Fruit fly (Drosophila melanogaster) whole organism, prepupa: ENCODE results near the gene BG642312.

Source experiments
- Blimp-1 ChIP-seq: fragments of 200-800 bp; sonication (Bioruptor generic); optimal IDR thresholded peaks from 3 replicates; lab custom pipeline; 2017; ENCODE audit warnings: missing biosample characterization, missing genetic modification characterization, mild to moderate bottlenecking, moderate library complexity, missing genetic modification reagents
- CG10631 ChIP-seq: fragments of 200-800 bp; sonication (Bioruptor generic); optimal IDR thresholded peaks from 2 replicates; lab custom pipeline; 2016; ENCODE audit warnings: missing biosample characterization, missing genetic modification characterization
- CG10669 ChIP-seq: fragments of 200-800 bp; sonication (Bioruptor generic); optimal IDR thresholded peaks from 3 replicates; lab custom pipeline; 2018; ENCODE audit warnings: missing biosample characterization, mild to moderate bottlenecking, missing genetic modification characterization, moderate library complexity
- CG11902 ChIP-seq: fragments of 200-800 bp; sonication (Bioruptor generic); optimal IDR thresholded peaks from 3 replicates; lab custom pipeline; 2016; ENCODE audit warnings: missing biosample characterization, missing genetic modification characterization
- CG15336 ChIP-seq: fragments of 200-800 bp; sonication (Bioruptor generic); IDR thresholded peaks from 2 replicates; pipeline ENCODE4 v1.3.6; 2022; ENCODE audit warnings: missing biosample characterization, missing genetic modification characterization
- CG1621 ChIP-seq: fragments of 200-800 bp; sonication (Bioruptor generic); optimal IDR thresholded peaks from 3 replicates; lab custom pipeline; 2018; ENCODE audit warnings: missing biosample characterization, mild to moderate bottlenecking, missing genetic modification characterization
- CG16779 ChIP-seq: fragments of 200-800 bp; sonication (Bioruptor generic); optimal IDR thresholded peaks from 3 replicates; lab custom pipeline; 2017; ENCODE audit warnings: missing biosample characterization, mild to moderate bottlenecking, missing genetic modification characterization
- CG31627 ChIP-seq: fragments of 200-800 bp; sonication (Bioruptor generic); optimal IDR thresholded peaks from 3 replicates; lab custom pipeline; 2016; ENCODE audit warnings: missing biosample characterization, missing genetic modification characterization
- CG32006 ChIP-seq: fragments of 200-800 bp; sonication (Bioruptor generic); optimal IDR thresholded peaks from 3 replicates; lab custom pipeline; 2017; ENCODE audit warnings: missing biosample characterization, mild to moderate bottlenecking, missing genetic modification characterization
- CG3919 ChIP-seq: fragments of 200-800 bp; sonication (Bioruptor generic); optimal IDR thresholded peaks from 3 replicates; lab custom pipeline; 2016; ENCODE audit warnings: missing biosample characterization, missing genetic modification characterization
- CG4318 ChIP-seq: fragments of 200-800 bp; sonication (Bioruptor generic); optimal IDR thresholded peaks from 3 replicates; lab custom pipeline; 2017; ENCODE audit warnings: missing biosample characterization, mild to moderate bottlenecking, missing genetic modification characterization
- CG6163 ChIP-seq: fragments of 200-800 bp; sonication (Bioruptor generic); IDR thresholded peaks from 3 replicates; pipeline ENCODE4 v1.3.6; 2022; ENCODE audit warnings: missing biosample characterization, missing genetic modification characterization
- CG6276 ChIP-seq: fragments of 200-800 bp; sonication (Bioruptor generic); optimal IDR thresholded peaks from 2 replicates; lab custom pipeline; 2017; ENCODE audit warnings: missing biosample characterization, mild to moderate bottlenecking, missing genetic modification characterization
- CG6808 ChIP-seq: fragments of 200-800 bp; sonication (Bioruptor generic); optimal IDR thresholded peaks from 3 replicates; lab custom pipeline; 2017; ENCODE audit warnings: missing biosample characterization, missing genetic modification characterization, mild to moderate bottlenecking, moderate library complexity, missing genetic modification reagents
- CG6854 ChIP-seq: fragments of 200-800 bp; sonication (Bioruptor generic); optimal IDR thresholded peaks from 2 replicates; lab custom pipeline; 2017; ENCODE audit warnings: missing biosample characterization, mild to moderate bottlenecking, missing genetic modification characterization
- CG7368 ChIP-seq: fragments of 200-800 bp; sonication (Bioruptor generic); optimal IDR thresholded peaks from 3 replicates; lab custom pipeline; 2016; ENCODE audit warnings: missing biosample characterization, missing genetic modification characterization
- CG8119 ChIP-seq: fragments of 200-800 bp; sonication (Bioruptor generic); IDR thresholded peaks from 3 replicates; pipeline ENCODE4 v1.3.6; 2022; ENCODE audit warnings: missing biosample characterization, missing genetic modification characterization
- CG8319 ChIP-seq: fragments of 200-800 bp; sonication (Bioruptor generic); optimal IDR thresholded peaks from 3 replicates; lab custom pipeline; 2016; ENCODE audit warnings: missing biosample characterization, missing genetic modification characterization
- CG8632 ChIP-seq: fragments of 200-800 bp; sonication (Bioruptor generic); optimal IDR thresholded peaks from 3 replicates; lab custom pipeline; 2016; ENCODE audit warnings: missing biosample characterization, missing genetic modification characterization
- CG9139 ChIP-seq: fragments of 200-800 bp; sonication (Bioruptor generic); optimal IDR thresholded peaks from 3 replicates; lab custom pipeline; 2017; ENCODE audit warnings: missing biosample characterization, mild to moderate bottlenecking, missing genetic modification characterization
- Eip75B ChIP-seq: fragments of 200-800 bp; sonication (Bioruptor generic); optimal IDR thresholded peaks from 3 replicates; lab custom pipeline; 2016; ENCODE audit warnings: missing biosample characterization, missing genetic modification characterization
- Eip78C ChIP-seq: fragments of 200-800 bp; sonication (Bioruptor generic); peaks from one replicate; lab custom pipeline; 2016; ENCODE audit warnings: missing biosample characterization, missing genetic modification characterization
- Eip93F ChIP-seq: fragments of 200-800 bp; sonication (Bioruptor generic); optimal IDR thresholded peaks from 2 replicates; lab custom pipeline; 2016; ENCODE audit warnings: missing biosample characterization, mild to moderate bottlenecking, missing genetic modification characterization
- Ets21C ChIP-seq: fragments of 200-800 bp; sonication (Bioruptor generic); optimal IDR thresholded peaks from 3 replicates; lab custom pipeline; 2016; ENCODE audit warnings: missing biosample characterization, missing genetic modification characterization
- Ets96B ChIP-seq: fragments of 200-800 bp; optimal IDR thresholded peaks from 2 replicates; lab custom pipeline; 2019; ENCODE audit warnings: missing biosample characterization, mild to moderate bottlenecking, missing genetic modification characterization, moderate library complexity
- Gug ChIP-seq: fragments of 200-800 bp; sonication (Bioruptor generic); IDR thresholded peaks from 2 replicates; pipeline ENCODE4 v1.3.6; 2022; ENCODE audit warnings: missing biosample characterization, missing genetic modification characterization
- Hr39 ChIP-seq: fragments of 200-800 bp; sonication (Bioruptor generic); optimal IDR thresholded peaks from 2 replicates; lab custom pipeline; 2016; ENCODE audit warnings: missing biosample characterization, missing genetic modification characterization
- Lpt ChIP-seq: fragments of 200-800 bp; sonication (Bioruptor generic); optimal IDR thresholded peaks from 3 replicates; lab custom pipeline; 2016; ENCODE audit warnings: missing biosample characterization, missing genetic modification characterization
- Met ChIP-seq: fragments of 200-800 bp; sonication (Bioruptor generic); optimal IDR thresholded peaks from 3 replicates; lab custom pipeline; 2016; ENCODE audit warnings: missing biosample characterization, missing genetic modification characterization
- OdsH ChIP-seq: fragments of 200-800 bp; sonication (Bioruptor generic); optimal IDR thresholded peaks from 3 replicates; lab custom pipeline; 2016; ENCODE audit warnings: missing biosample characterization, missing genetic modification characterization
- Sox102F ChIP-seq: fragments of 200-800 bp; sonication (Bioruptor generic); optimal IDR thresholded peaks from 2 replicates; lab custom pipeline; 2016; ENCODE audit warnings: missing biosample characterization, mild to moderate bottlenecking, missing genetic modification characterization
- Sox14 ChIP-seq: fragments of 200-800 bp; sonication (Bioruptor generic); optimal IDR thresholded peaks from 3 replicates; lab custom pipeline; 2016; ENCODE audit warnings: missing biosample characterization, missing genetic modification characterization
- Sox15 ChIP-seq: fragments of 200-800 bp; sonication (Bioruptor generic); optimal IDR thresholded peaks from 3 replicates; lab custom pipeline; 2016; ENCODE audit warnings: missing biosample characterization, missing genetic modification characterization
- achi ChIP-seq: fragments of 200-800 bp; sonication (Bioruptor generic); optimal IDR thresholded peaks from 3 replicates; lab custom pipeline; 2016; ENCODE audit warnings: missing biosample characterization, missing genetic modification characterization
- acj6 ChIP-seq: fragments of 200-800 bp; sonication (Bioruptor generic); optimal IDR thresholded peaks from 3 replicates; lab custom pipeline; 2016; ENCODE audit warnings: missing biosample characterization, missing genetic modification characterization
- cyc ChIP-seq: fragments of 200-800 bp; sonication (Bioruptor generic); optimal IDR thresholded peaks from 3 replicates; lab custom pipeline; 2016; ENCODE audit warnings: missing biosample characterization, missing genetic modification characterization
- dac ChIP-seq: fragments of 200-800 bp; sonication (Bioruptor generic); optimal IDR thresholded peaks from 2 replicates; lab custom pipeline; 2017; ENCODE audit warnings: missing biosample characterization, mild to moderate bottlenecking, missing genetic modification characterization
- dsx ChIP-seq: fragments of 200-800 bp; optimal IDR thresholded peaks from 3 replicates; lab custom pipeline; 2019; ENCODE audit warnings: missing biosample characterization, mild to moderate bottlenecking, missing genetic modification characterization, moderate library complexity; ENCODE audit not compliant: poor library complexity, severe bottlenecking
- eg ChIP-seq: fragments of 200-800 bp; sonication (Bioruptor generic); IDR thresholded peaks from 3 replicates; pipeline ENCODE4 v1.3.6; 2022; ENCODE audit warnings: missing biosample characterization, missing genetic modification characterization
- esn ChIP-seq: fragments of 200-800 bp; sonication (Bioruptor generic); optimal IDR thresholded peaks from 2 replicates; lab custom pipeline; 2016; ENCODE audit warnings: missing biosample characterization, mild to moderate bottlenecking, missing genetic modification characterization, moderate library complexity
- fd59A ChIP-seq: fragments of 200-800 bp; sonication (Bioruptor generic); optimal IDR thresholded peaks from 2 replicates; lab custom pipeline; 2017; ENCODE audit warnings: missing biosample characterization, mild to moderate bottlenecking, missing genetic modification characterization, missing genetic modification reagents
- fd85E ChIP-seq: fragments of 200-800 bp; sonication (Bioruptor generic); optimal IDR thresholded peaks from 3 replicates; lab custom pipeline; 2016; ENCODE audit warnings: missing biosample characterization, missing genetic modification characterization
- fkh ChIP-seq: fragments of 200-800 bp; sonication (Bioruptor generic); optimal IDR thresholded peaks from 3 replicates; lab custom pipeline; 2017; ENCODE audit warnings: missing biosample characterization, mild to moderate bottlenecking, missing genetic modification characterization, moderate library complexity
- lz ChIP-seq: fragments of 200-800 bp; sonication (Bioruptor generic); optimal IDR thresholded peaks from 3 replicates; lab custom pipeline; 2016; ENCODE audit warnings: missing biosample characterization, missing genetic modification characterization
- net ChIP-seq: fragments of 200-800 bp; sonication (Bioruptor generic); optimal IDR thresholded peaks from 3 replicates; lab custom pipeline; 2016; ENCODE audit warnings: missing biosample characterization, missing genetic modification characterization
- pdm3 ChIP-seq: fragments of 200-800 bp; sonication (Bioruptor generic); optimal IDR thresholded peaks from 3 replicates; lab custom pipeline; 2016; ENCODE audit warnings: missing biosample characterization, missing genetic modification characterization
- salr ChIP-seq, 2 experiments: fragments of 200-800 bp; sonication (Bioruptor generic); optimal IDR thresholded peaks; 3 replicates each; lab custom pipeline; 2016 to 2018; ENCODE audit warnings: missing biosample characterization in 2 of 2, missing genetic modification characterization in 2 of 2, mild to moderate bottlenecking in 1 of 2
- spab ChIP-seq: fragments of 200-800 bp; sonication (Bioruptor generic); optimal IDR thresholded peaks from 2 replicates; lab custom pipeline; 2017; ENCODE audit warnings: missing biosample characterization, mild to moderate bottlenecking, missing genetic modification characterization, missing genetic modification reagents
- ss ChIP-seq, 2 experiments: fragments of 200-800 bp; sonication (Bioruptor generic); optimal IDR thresholded peaks; 2 replicates in 1 of 2; 3 replicates in 1 of 2; lab custom pipeline; 2017 to 2018; ENCODE audit warnings: mild to moderate bottlenecking in 2 of 2, missing biosample characterization in 2 of 2, missing genetic modification characterization in 2 of 2, moderate library complexity in 1 of 2
- svp ChIP-seq: fragments of 200-800 bp; sonication (Bioruptor generic); peaks from one replicate; lab custom pipeline; 2016; ENCODE audit warnings: missing biosample characterization, missing genetic modification characterization
- topi ChIP-seq: fragments of 200-800 bp; sonication (Bioruptor generic); optimal IDR thresholded peaks from 3 replicates; lab custom pipeline; 2016; ENCODE audit warnings: missing biosample characterization, missing genetic modification characterization
- vri ChIP-seq: fragments of 200-800 bp; sonication (Bioruptor generic); optimal IDR thresholded peaks from 3 replicates; lab custom pipeline; 2016; ENCODE audit warnings: missing biosample characterization, mild to moderate bottlenecking, missing genetic modification characterization

The BG642312 gene

DNA sequence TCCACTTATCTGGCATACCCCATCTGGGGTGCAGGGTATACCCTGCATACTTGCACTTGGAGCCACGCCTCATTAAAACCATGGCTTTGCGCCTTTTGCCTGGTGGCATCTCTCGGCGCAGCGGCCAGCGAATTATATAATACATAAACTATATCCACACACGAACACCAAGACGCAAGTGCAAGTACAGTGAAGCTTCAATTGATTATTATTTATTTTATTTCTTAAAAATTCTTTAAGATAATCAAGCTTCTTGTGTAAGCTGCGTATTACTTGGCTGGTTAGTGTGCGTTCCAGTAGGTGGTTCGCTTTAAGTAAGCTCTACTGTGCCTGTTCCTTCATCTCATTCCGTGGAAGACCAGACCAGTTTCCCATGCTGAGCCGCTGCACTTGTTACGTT lies 33.1 kb upstream of the BG642312 start:
- TF ChIP-seq Gug (GFP tag; lab: Robert Waterston, UW) (peak; percentile 55), svp (GFP tag; lab: Kevin White, UChicago) (peak; percentile 92), esn (peak; percentile 71), CG8632 (GFP tag; lab: Kevin White, UChicago) (peak; percentile 73), Eip78C (peak; percentile 98), CG1621 (tag; lab: Kevin White, UChicago) (peak; percentile 54), topi (GFP tag; lab: Kevin White, UChicago) (peak; percentile 75), CG8319 (GFP tag; lab: Kevin White, UChicago) (no peak), Sox15 (GFP tag; lab: Kevin White, UChicago) (peak; percentile 50), CG32006 (GFP tag; lab: Kevin White, UChicago) (peak; percentile 81), CG7368 (no peak), CG8119 (GFP tag; lab: Robert Waterston, UW) (peak; percentile 80), Blimp-1 (GFP tag; lab: Kevin White, UChicago) (peak; percentile 17), CG3919 (GFP tag; lab: Kevin White, UChicago) (peak; percentile 89), Eip75B (GFP tag; lab: Kevin White, UChicago) (peak; percentile 81), CG6808 (peak; percentile 10), acj6 (GFP tag; lab: Kevin White, UChicago) (peak; percentile 82), CG10669 (GFP tag; lab: Kevin White, UChicago) (peak; percentile 61), Sox102F (GFP tag; lab: Kevin White, UChicago) (peak; percentile 67), Sox14 (GFP tag; lab: Kevin White, UChicago) (peak; percentile 76), Lpt (GFP tag; lab: Kevin White, UChicago) (peak; percentile 76), spab (GFP tag; lab: Kevin White, UChicago) (peak; percentile 31), Eip93F (GFP tag; lab: Kevin White, UChicago) (no peak), CG15336 (GFP tag; lab: Robert Waterston, UW) (peak; percentile 84), eg (peak; percentile 92), CG6163 (GFP tag; lab: Robert Waterston, UW) (peak; percentile 88), Ets96B (tag; lab: Kevin White, UChicago) (peak; percentile 69), Hr39 (peak; percentile 36), fkh (no peak), dsx (GFP tag; lab: Kevin White, UChicago) (peak; percentile 77), OdsH (peak; percentile 82), fd59A (GFP tag; lab: Kevin White, UChicago) (peak; percentile 59), ss (GFP tag; optimal IDR thresholded peaks at IDR 0.05; lab: Kevin White, UChicago) (peak; percentile 88 to 90), CG11902 (GFP tag; lab: Kevin White, UChicago) (peak; percentile 15), salr (GFP tag; optimal IDR thresholded peaks at IDR 0.05; lab: Kevin White, UChicago) (peak; percentile 18 to 75), CG9139 (GFP tag; lab: Kevin White, UChicago) (peak; percentile 64), CG16779 (tag; lab: Kevin White, UChicago) (peak; percentile 60), pdm3 (GFP tag; lab: Kevin White, UChicago) (peak; percentile 75), Ets21C (GFP tag; lab: Kevin White, UChicago) (peak; percentile 35), Met (GFP tag; lab: Kevin White, UChicago) (peak; percentile 71), net (GFP tag; lab: Kevin White, UChicago) (peak; percentile 78), fd85E (GFP tag; lab: Kevin White, UChicago) (no peak), lz (peak; percentile 51), dac (GFP tag; lab: Kevin White, UChicago) (peak; percentile 26), vri (GFP tag; lab: Kevin White, UChicago) (peak; percentile 49), CG31627 (GFP tag; lab: Kevin White, UChicago) (peak; percentile 45), CG6854 (GFP tag; lab: Kevin White, UChicago) (no peak), CG4318 (peak; percentile 59), CG6276 (GFP tag; lab: Kevin White, UChicago) (peak; percentile 70), achi (GFP tag; lab: Kevin White, UChicago) (peak; percentile 83), CG10631 (peak; percentile 88), cyc (GFP tag; lab: Kevin White, UChicago) (peak; percentile 56)
